Worm (Caenorhabditis elegans): Measurements from ENCODE around the gene C53D6.10.

ce11 chrIV:8984566-8984965, 49.7 kb downstream of the C53D6.10 start, which contains the start of gene nstp-1:
- TF ChIP-seq B0019.2 (GFP tag; conservative IDR thresholded peaks at IDR 0.05) (no peak), attf-3 (GFP tag; conservative IDR thresholded peaks at IDR 0.05) (no peak)

Measured in whole organism, young adult.